Worm (Caenorhabditis elegans) whole organism, L4 larva: ENCODE data around the gene tbx-43.

Source experiments
- F49E8.2 ChIP-seq: sonication (generic microtip); optimal IDR thresholded peaks from 2 replicates; lab custom pipeline; 2016; ENCODE audit warnings: missing compliant biosample characterization, mild to moderate bottlenecking, missing genetic modification characterization, borderline replicate concordance
- ama-1 ChIP-seq: fragments of 150-350 bp; optimal IDR thresholded peaks from 2 replicates; lab custom pipeline; 2014; ENCODE audit warnings: inconsistent platforms, mixed read lengths
- dve-1 ChIP-seq: sonication (generic microtip); optimal IDR thresholded peaks from 2 replicates; lab custom pipeline; 2017; ENCODE audit warnings: antibody characterized with exemption, mild to moderate bottlenecking, missing genetic modification characterization, missing compliant biosample characterization; ENCODE audit not compliant: insufficient read depth
- egl-27 ChIP-seq: sonication (generic microtip); optimal IDR thresholded peaks from 3 replicates; lab custom pipeline; 2017; ENCODE audit warnings: missing biosample characterization, missing genetic modification reagents, missing genetic modification characterization
- gei-8 ChIP-seq: fragments of 200-800 bp; sonication (Bioruptor generic); optimal IDR thresholded peaks from 2 replicates; lab custom pipeline; 2018; ENCODE audit warnings: mild to moderate bottlenecking, missing genetic modification characterization, missing compliant biosample characterization
- lin-13 ChIP-seq: fragments of 150-350 bp; optimal IDR thresholded peaks from 2 replicates; lab custom pipeline; 2014; ENCODE audit warnings: missing biosample characterization, missing genetic modification reagents, missing genetic modification characterization
- madf-9 ChIP-seq: fragments of 200-800 bp; sonication (Bioruptor generic); conservative IDR thresholded peaks from 2 replicates; pipeline ENCODE4 v1.3.6; 2022; ENCODE audit warnings: missing genetic modification reagents, missing genetic modification characterization, missing compliant biosample characterization
- mdl-1 ChIP-seq, 2 experiments: fragments of 150-350 bp in 1 of 2; sonication (generic microtip) in 1 of 2; optimal IDR thresholded peaks; 2 replicates each; lab custom pipeline; 2014 to 2017; ENCODE audit warnings: missing biosample characterization in 2 of 2, missing genetic modification characterization in 2 of 2
- nhr-111 ChIP-seq: fragments of 200-800 bp; sonication (Bioruptor generic); optimal IDR thresholded peaks from 2 replicates; lab custom pipeline; 2018; ENCODE audit warnings: mild to moderate bottlenecking, missing genetic modification characterization, missing compliant biosample characterization
- nhr-28 ChIP-seq: fragments of 150-350 bp; optimal IDR thresholded peaks from 2 replicates; lab custom pipeline; 2014; ENCODE audit warnings: missing biosample characterization, missing genetic modification characterization
- snpc-4 ChIP-seq: fragments of 150-350 bp; optimal IDR thresholded peaks from 2 replicates; lab custom pipeline; 2014; ENCODE audit warnings: missing biosample characterization, missing genetic modification characterization
- tra-1 ChIP-seq: fragments of 200-800 bp; sonication (Bioruptor generic); IDR thresholded peaks from 2 replicates; pipeline ENCODE4 v1.3.6; 2022; ENCODE audit warnings: missing genetic modification reagents, missing genetic modification characterization, missing compliant biosample characterization
- unc-39 ChIP-seq: sonication (generic microtip); optimal IDR thresholded peaks from 2 replicates; lab custom pipeline; 2017; ENCODE audit warnings: missing biosample characterization, missing genetic modification characterization

DNA sequence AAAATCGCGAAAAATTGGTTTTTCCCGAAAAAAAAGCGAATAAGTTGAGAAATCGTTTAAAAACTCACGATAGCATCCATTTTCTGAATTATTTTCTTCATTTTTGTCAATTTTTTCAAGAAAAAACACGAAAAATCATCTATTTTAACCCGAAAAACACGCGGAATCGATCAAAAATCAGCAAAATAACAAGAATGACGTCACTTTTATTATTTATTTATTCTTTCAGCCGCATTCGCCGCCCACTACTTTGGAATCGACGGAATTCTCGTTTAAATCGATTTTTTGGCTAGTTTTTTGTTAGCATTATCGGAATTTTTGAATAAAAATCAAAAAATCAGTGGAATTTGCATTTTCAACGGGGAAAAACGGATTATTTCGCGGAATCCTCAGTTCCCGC, 8.1 kb upstream of the tbx-43 start, which contains the start of gene Y39A3CL.4:
- no peak for TF ChIP-seq dve-1 (tag; lab: Kevin White, UChicago)
- no peak for TF ChIP-seq unc-39 (tag; lab: Kevin White, UChicago)
- TF ChIP-seq madf-9 (GFP tag; lab: Robert Waterston, UW): no peak
- TF ChIP-seq nhr-28 (tag; lab: Kevin White, UChicago): no peak
- no peak for TF ChIP-seq nhr-111 (GFP tag; lab: Kevin White, UChicago)
- no peak for TF ChIP-seq mdl-1 (tag; optimal IDR thresholded peaks at IDR 0.05; lab: Kevin White, UChicago)
- TF ChIP-seq snpc-4 (tag; lab: Kevin White, UChicago): no peak
- TF ChIP-seq egl-27 (tag; lab: Kevin White, UChicago): no peak
- TF ChIP-seq lin-13 (GFP tag; lab: Kevin White, UChicago): no peak
- TF ChIP-seq tra-1 (GFP tag; lab: Robert Waterston, UW): no peak
- TF ChIP-seq gei-8 (GFP tag; lab: Kevin White, UChicago): no peak
- no peak for TF ChIP-seq ama-1 (lab: Kevin White, UChicago)
- TF ChIP-seq F49E8.2 (tag; lab: Kevin White, UChicago): no peak
